Worm (Caenorhabditis elegans) whole organism, late embryonic: Measurements from ENCODE around the gene anmt-1.

Experiments used
- C08G9.2 ChIP-seq: sonication (generic microtip); optimal IDR thresholded peaks from 2 replicates; lab custom pipeline; 2016; ENCODE audit warnings: mild to moderate bottlenecking, missing genetic modification characterization, moderate library complexity, missing compliant biosample characterization
- C38D4.7 ChIP-seq: fragments of 200-800 bp; sonication (Bioruptor generic); optimal IDR thresholded peaks from 2 replicates; lab custom pipeline; 2018; ENCODE audit warnings: mild to moderate bottlenecking, missing genetic modification characterization, moderate library complexity, missing compliant biosample characterization
- K02D7.2 ChIP-seq: sonication (generic microtip); optimal IDR thresholded peaks from 2 replicates; lab custom pipeline; 2017; ENCODE audit warnings: mild to moderate bottlenecking, missing genetic modification characterization, missing compliant biosample characterization
- K09A11.1 ChIP-seq: sonication (generic microtip); optimal IDR thresholded peaks from 2 replicates; lab custom pipeline; 2017; ENCODE audit warnings: antibody characterized with exemption, mild to moderate bottlenecking, missing genetic modification characterization, missing compliant biosample characterization; ENCODE audit not compliant: insufficient read depth
- Y22D7AL.16 ChIP-seq: sonication (generic microtip); optimal IDR thresholded peaks from 2 replicates; lab custom pipeline; 2016; ENCODE audit warnings: missing genetic modification characterization, missing compliant biosample characterization
- ahr-1 ChIP-seq: sonication (generic microtip); optimal IDR thresholded peaks from 2 replicates; lab custom pipeline; 2016; ENCODE audit warnings: missing genetic modification characterization, missing compliant biosample characterization
- ceh-14 ChIP-seq: sonication (generic microtip); optimal IDR thresholded peaks from 2 replicates; lab custom pipeline; 2016; ENCODE audit warnings: missing genotype, missing genetic modification characterization, missing compliant biosample characterization
- ceh-24 ChIP-seq: sonication (generic microtip); optimal IDR thresholded peaks from 2 replicates; lab custom pipeline; 2016; ENCODE audit warnings: mild to moderate bottlenecking, missing genetic modification characterization, missing compliant biosample characterization
- ceh-30 ChIP-seq: fragments of 150-350 bp; optimal IDR thresholded peaks from 2 replicates; lab custom pipeline; 2014; ENCODE audit warnings: missing biosample characterization, missing genetic modification characterization
- ceh-45 ChIP-seq: fragments of 200-800 bp; sonication (Bioruptor generic); IDR thresholded peaks from 2 replicates; pipeline ENCODE4 v1.3.6; 2022; ENCODE audit warnings: missing genetic modification reagents, missing genetic modification characterization, missing compliant biosample characterization
- che-1 ChIP-seq: sonication (generic microtip); optimal IDR thresholded peaks from 2 replicates; lab custom pipeline; 2016; ENCODE audit warnings: mild to moderate bottlenecking, missing genetic modification characterization, missing compliant biosample characterization
- dve-1 ChIP-seq: sonication (generic microtip); optimal IDR thresholded peaks from 2 replicates; lab custom pipeline; 2017; ENCODE audit warnings: antibody characterized with exemption, mild to moderate bottlenecking, missing genetic modification characterization, missing compliant biosample characterization
- elt-2 ChIP-seq: sonication (generic microtip); optimal IDR thresholded peaks from 2 replicates; lab custom pipeline; 2016; ENCODE audit warnings: missing genetic modification reagents, missing genetic modification characterization, missing compliant biosample characterization
- elt-4 ChIP-seq: sonication (generic microtip); optimal IDR thresholded peaks from 2 replicates; lab custom pipeline; 2016; ENCODE audit warnings: missing genetic modification characterization, missing compliant biosample characterization
- fax-1 ChIP-seq: sonication (generic microtip); optimal IDR thresholded peaks from 2 replicates; lab custom pipeline; 2016; ENCODE audit warnings: missing genotype, missing genetic modification characterization, missing compliant biosample characterization
- fkh-10 ChIP-seq: fragments of 150-350 bp; optimal IDR thresholded peaks from 2 replicates; lab custom pipeline; 2014; ENCODE audit warnings: missing biosample characterization, missing genetic modification reagents, missing genetic modification characterization
- gmeb-2 ChIP-seq: sonication (generic microtip); optimal IDR thresholded peaks from 2 replicates; lab custom pipeline; 2016; ENCODE audit warnings: missing genetic modification characterization, inconsistent platforms, missing compliant biosample characterization
- hlh-15 ChIP-seq: sonication (generic microtip); optimal IDR thresholded peaks from 2 replicates; lab custom pipeline; 2016; ENCODE audit warnings: missing genetic modification characterization, missing compliant biosample characterization
- hlh-30 ChIP-seq: sonication (generic microtip); optimal IDR thresholded peaks from 2 replicates; lab custom pipeline; 2017; ENCODE audit warnings: antibody characterized with exemption, missing genetic modification characterization, missing compliant biosample characterization; ENCODE audit not compliant: insufficient read depth
- hlh-8 ChIP-seq: sonication (generic microtip); optimal IDR thresholded peaks from 2 replicates; lab custom pipeline; 2016; ENCODE audit warnings: missing genotype, missing genetic modification characterization, missing compliant biosample characterization
- lim-6 ChIP-seq: sonication (generic microtip); optimal IDR thresholded peaks from 2 replicates; lab custom pipeline; 2016; ENCODE audit warnings: missing genetic modification characterization, missing compliant biosample characterization
- nhr-11 ChIP-seq: fragments of 150-350 bp; optimal IDR thresholded peaks from 2 replicates; lab custom pipeline; 2014; ENCODE audit warnings: missing biosample characterization, missing genetic modification characterization
- npax-4 ChIP-seq: sonication (generic microtip); optimal IDR thresholded peaks from 2 replicates; lab custom pipeline; 2016; ENCODE audit warnings: missing genetic modification characterization, missing compliant biosample characterization
- odd-2 ChIP-seq: sonication (generic microtip); optimal IDR thresholded peaks from 2 replicates; lab custom pipeline; 2017; ENCODE audit warnings: antibody characterized with exemption, mild to moderate bottlenecking, missing genetic modification characterization, missing compliant biosample characterization
- pag-3 ChIP-seq: sonication (generic microtip); optimal IDR thresholded peaks from 2 replicates; lab custom pipeline; 2016; ENCODE audit warnings: missing compliant biosample characterization, missing genetic modification characterization, borderline replicate concordance
- pat-9 ChIP-seq: fragments of 200-800 bp; sonication (Bioruptor generic); optimal IDR thresholded peaks from 2 replicates; lab custom pipeline; 2018; ENCODE audit warnings: mild to moderate bottlenecking, missing genetic modification characterization, moderate library complexity, missing compliant biosample characterization
- pax-1 ChIP-seq: fragments of 150-350 bp; optimal IDR thresholded peaks from 2 replicates; lab custom pipeline; 2014; ENCODE audit warnings: missing biosample characterization, missing genetic modification characterization
- pqm-1 ChIP-seq: sonication (generic microtip); optimal IDR thresholded peaks from 2 replicates; lab custom pipeline; 2016; ENCODE audit warnings: missing genetic modification characterization, missing compliant biosample characterization
- pros-1 ChIP-seq: fragments of 150-350 bp; optimal IDR thresholded peaks from 2 replicates; lab custom pipeline; 2014; ENCODE audit warnings: missing biosample characterization, missing genetic modification reagents, missing genetic modification characterization
- sdc-2 ChIP-seq: sonication (generic microtip); optimal IDR thresholded peaks from 2 replicates; lab custom pipeline; 2016; ENCODE audit warnings: missing genotype, missing genetic modification characterization, missing compliant biosample characterization
- sox-2 ChIP-seq: fragments of 200-800 bp; sonication (Bioruptor generic); IDR thresholded peaks from 2 replicates; pipeline ENCODE4 v1.3.6; 2022; ENCODE audit warnings: missing genetic modification reagents, missing genetic modification characterization, missing compliant biosample characterization
- tbx-2 ChIP-seq: sonication (generic microtip); optimal IDR thresholded peaks from 2 replicates; lab custom pipeline; 2016; ENCODE audit warnings: missing genetic modification characterization, missing compliant biosample characterization
- unc-3 ChIP-seq, 2 experiments: fragments of 200-800 bp in 1 of 2; sonication (Bioruptor generic) in 1 of 2; sonication (generic microtip) in 1 of 2; conservative IDR thresholded peaks in 1 of 2; optimal IDR thresholded peaks in 1 of 2; 2 replicates each; pipeline versions ENCODE4 v1.3.6 to Lab custom; 2016 to 2022; ENCODE audit warnings: missing compliant biosample characterization in 2 of 2, missing genetic modification characterization in 2 of 2, missing genetic modification reagents in 1 of 2
- unc-42 ChIP-seq: sonication (generic microtip); optimal IDR thresholded peaks from 2 replicates; lab custom pipeline; 2016; ENCODE audit warnings: missing genotype, missing genetic modification characterization, missing compliant biosample characterization
- unc-55 ChIP-seq: sonication (generic microtip); optimal IDR thresholded peaks from 2 replicates; lab custom pipeline; 2017; ENCODE audit warnings: missing biosample characterization, missing genetic modification reagents, missing genetic modification characterization

The anmt-1 gene

DNA sequence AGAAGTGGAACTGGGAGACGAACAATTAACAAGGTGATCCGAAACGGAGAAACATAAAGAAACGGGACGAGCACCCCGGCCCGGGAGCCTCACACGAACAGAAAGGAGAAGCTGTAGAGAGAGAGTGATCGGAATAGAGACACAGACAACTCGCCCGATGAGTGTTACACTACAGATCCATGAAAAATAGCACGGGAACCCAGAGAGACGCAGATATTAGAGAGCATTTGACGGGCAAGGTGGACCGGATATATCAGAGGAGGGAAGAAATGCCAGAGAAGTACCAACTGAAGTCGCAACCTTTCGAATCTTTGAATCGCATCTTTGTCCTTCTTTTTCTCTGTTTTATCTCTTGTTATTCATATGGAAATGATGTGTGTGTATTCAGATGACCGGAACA is at the start of gene anmt-1:
TSS of gene anmt-1 (plus strand) at position 388 of the 400 bp plus-strand sequence.
- TF ChIP-seq lim-6 (tag; lab: Kevin White, UChicago) (no peak), ceh-14 (tag; lab: Kevin White, UChicago) (no peak), unc-3 (GFP tag; conservative IDR thresholded peaks at IDR 0.05; lab: Robert Waterston, UW) (no peak), unc-3 (tag; optimal IDR thresholded peaks at IDR 0.05; lab: Kevin White, UChicago) (no peak), unc-55 (peak; percentile 83), pat-9 (tag; lab: Kevin White, UChicago) (peak; percentile 17), pros-1 (tag; lab: Kevin White, UChicago) (no peak), hlh-30 (tag; lab: Kevin White, UChicago) (no peak)
- TF ChIP-seq, all 69 proteins: peak for 2

DNA sequence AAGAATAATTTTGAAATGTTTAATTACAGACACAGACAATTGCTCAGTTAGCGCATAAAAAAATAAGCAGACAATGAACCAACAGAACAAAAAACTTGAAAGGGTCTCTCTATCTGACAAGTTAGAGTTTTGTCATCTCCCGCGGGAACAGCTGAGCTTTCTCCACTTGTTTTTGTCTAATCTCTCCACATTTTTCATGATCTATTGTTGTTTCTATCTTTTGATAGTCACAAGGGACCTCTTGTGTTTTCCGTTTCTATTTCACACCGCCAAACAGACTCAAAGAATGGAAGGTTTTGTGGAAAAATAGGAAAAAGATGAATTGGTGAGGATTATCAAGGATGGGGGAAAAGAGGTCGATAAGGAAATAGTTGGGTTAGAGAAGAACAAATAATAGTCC is 47.8 kb upstream of the anmt-1 start:
- TF ChIP-seq unc-42 (tag; lab: Kevin White, UChicago), result no peak
- TF ChIP-seq tbx-2 (tag; lab: Kevin White, UChicago), result no peak
- no peak for TF ChIP-seq lim-6 (tag; lab: Kevin White, UChicago)
- TF ChIP-seq C08G9.2, result no peak
- TF ChIP-seq ahr-1 (tag; lab: Kevin White, UChicago), result no peak
- TF ChIP-seq sdc-2 (tag; lab: Kevin White, UChicago), result no peak
- TF ChIP-seq che-1 (tag; lab: Kevin White, UChicago), result no peak
- no peak for TF ChIP-seq unc-3 (GFP tag; conservative IDR thresholded peaks at IDR 0.05; lab: Robert Waterston, UW)
- no peak for TF ChIP-seq unc-3 (tag; optimal IDR thresholded peaks at IDR 0.05; lab: Kevin White, UChicago)
- no peak for TF ChIP-seq elt-2 (tag; lab: Kevin White, UChicago)
- no peak for TF ChIP-seq hlh-8
- no peak for TF ChIP-seq elt-4 (tag; lab: Kevin White, UChicago)
- no peak for TF ChIP-seq C38D4.7 (GFP tag; lab: Kevin White, UChicago)
- no peak for TF ChIP-seq ceh-24 (tag; lab: Kevin White, UChicago)
- TF ChIP-seq npax-4 (tag; lab: Kevin White, UChicago), result no peak
- TF ChIP-seq ceh-45, result no peak
- TF ChIP-seq pros-1 (tag; lab: Kevin White, UChicago), result no peak
- TF ChIP-seq Y22D7AL.16 (tag; lab: Kevin White, UChicago), result no peak
- TF ChIP-seq K09A11.1 (tag; lab: Kevin White, UChicago), result no peak
- TF ChIP-seq fkh-10 (GFP tag; lab: Kevin White, UChicago), result no peak
- TF ChIP-seq, all 69 proteins: peak for 0

DNA sequence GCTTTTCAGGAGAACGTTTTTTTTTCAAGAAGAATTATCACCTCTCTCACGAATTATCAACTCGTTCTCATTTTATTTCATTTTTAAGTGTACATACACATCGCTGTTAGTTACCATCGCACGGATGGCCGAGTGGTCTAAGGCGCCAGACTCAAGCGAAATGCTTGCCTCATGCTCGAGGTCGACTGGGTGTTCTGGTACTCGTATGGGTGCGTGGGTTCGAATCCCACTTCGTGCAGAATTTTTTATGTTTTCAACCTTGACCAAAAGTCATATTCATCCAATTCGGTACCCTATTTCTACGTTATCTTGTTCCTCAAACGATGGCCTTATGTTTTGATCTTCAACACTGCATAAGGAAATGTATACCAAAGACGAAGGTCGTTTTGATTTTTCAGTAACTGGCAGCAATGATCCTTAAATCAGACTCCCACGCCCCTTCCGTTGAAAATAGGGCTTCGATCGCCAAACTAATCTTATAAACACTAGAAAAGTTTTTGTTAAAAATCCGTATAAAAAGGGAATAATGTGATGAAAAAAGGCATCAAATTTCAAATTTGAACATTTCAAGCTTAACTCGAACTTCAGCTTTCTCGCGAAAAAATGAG is 45.3 kb upstream of the anmt-1 start, which contains the start of gene fip-1:
TSS of gene fip-1 (plus strand) at position 558 of the 608 bp plus-strand sequence.
- TF ChIP-seq pax-1, result no peak
- no peak for TF ChIP-seq pat-9 (tag; lab: Kevin White, UChicago)
- TF ChIP-seq fax-1 (tag; lab: Kevin White, UChicago), result no peak
- no peak for TF ChIP-seq sox-2 (GFP tag; lab: Robert Waterston, UW)
- no peak for TF ChIP-seq dve-1 (tag; lab: Kevin White, UChicago)
- TF ChIP-seq nhr-11, result no peak
- no peak for TF ChIP-seq odd-2 (tag; lab: Kevin White, UChicago)
- no peak for TF ChIP-seq hlh-15 (tag; lab: Kevin White, UChicago)
- TF ChIP-seq gmeb-2 (tag; lab: Kevin White, UChicago), result no peak
- TF ChIP-seq pag-3 (tag; lab: Kevin White, UChicago), result no peak
- no peak for TF ChIP-seq ceh-24 (tag; lab: Kevin White, UChicago)
- no peak for TF ChIP-seq ceh-30 (tag; lab: Kevin White, UChicago)
- no peak for TF ChIP-seq lim-6 (tag; lab: Kevin White, UChicago)
- no peak for TF ChIP-seq K02D7.2 (tag; lab: Kevin White, UChicago)
- TF ChIP-seq pqm-1 (tag; lab: Kevin White, UChicago), result no peak
